Worm (Caenorhabditis elegans): ENCODE results near the gene M153.3.

ce11 chrX:12164943-12165342, 22.3 kb downstream of the M153.3 start:
- TF ChIP-seq tbx-2 (tag; optimal IDR thresholded peaks at IDR 0.05) (no peak), nhr-11 (tag; optimal IDR thresholded peaks at IDR 0.05) (no peak), gmeb-2 (tag; optimal IDR thresholded peaks at IDR 0.05) (no peak), pag-3 (tag; optimal IDR thresholded peaks at IDR 0.05; ENCODE audit: borderline replicate concordance) (no peak)

All from whole organism, late embryonic.